Fruit fly (Drosophila melanogaster): ENCODE data around the gene CG7290.

Gene CG7290

dm6 chr3L:20195875-20196274 lies 10.0 kb downstream of the CG7290 start (continued):
- TF ChIP-seq CG15696 (tag; optimal IDR thresholded peaks at IDR 0.05) (peak; percentile 1), fru (optimal IDR thresholded peaks at IDR 0.05) (no peak), HmgZ (tag; optimal IDR thresholded peaks at IDR 0.05) (no peak), usp (GFP tag; optimal IDR thresholded peaks at IDR 0.05) (no peak), CG42726 (GFP tag; IDR thresholded peaks at IDR 0.05; ENCODE audit: partially characterized antibody) (no peak), CG34376 (GFP tag; optimal IDR thresholded peaks at IDR 0.05) (no peak), btn (GFP tag; optimal IDR thresholded peaks at IDR 0.05) (peak; percentile 43), CG14860 (GFP tag; IDR thresholded peaks at IDR 0.05; ENCODE audit: partially characterized antibody) (no peak), maf-S (GFP tag; optimal IDR thresholded peaks at IDR 0.05) (peak; percentile 21), CG4328 (GFP tag; optimal IDR thresholded peaks at IDR 0.05) (no peak), amos (GFP tag; IDR thresholded peaks at IDR 0.05; ENCODE audit: partially characterized antibody) (no peak), Doc2 (GFP tag; IDR thresholded peaks at IDR 0.05) (no peak), Med (GFP tag) (peak; percentile 87), CG2116 (GFP tag; optimal IDR thresholded peaks at IDR 0.05) (peak; percentile 11), Adf1 (GFP tag; IDR thresholded peaks at IDR 0.05) (no peak), insv (GFP tag; optimal IDR thresholded peaks at IDR 0.05) (no peak), zf30C (GFP tag; optimal IDR thresholded peaks at IDR 0.05) (no peak), CG15073 (GFP tag; optimal IDR thresholded peaks at IDR 0.05) (no peak), Sin3A (optimal IDR thresholded peaks at IDR 0.05) (no peak), gsb (GFP tag; IDR thresholded peaks at IDR 0.05) (no peak), CG8089 (GFP tag; optimal IDR thresholded peaks at IDR 0.05) (peak; percentile 42), cg (GFP tag; optimal IDR thresholded peaks at IDR 0.05) (no peak), nmo (GFP tag; optimal IDR thresholded peaks at IDR 0.05) (peak; percentile 70), ranshi (GFP tag; IDR thresholded peaks at IDR 0.05) (peak; percentile 52), CG12744 (GFP tag; optimal IDR thresholded peaks at IDR 0.05) (no peak), CG3163 (GFP tag; optimal IDR thresholded peaks at IDR 0.05) (peak; percentile 23), CG11695 (GFP tag; IDR thresholded peaks at IDR 0.05) (0 out of 3 replicates have a peak, but pooled peaks have one; percentile 7), CG11723 (GFP tag; optimal IDR thresholded peaks at IDR 0.05) (no peak), psq (GFP tag; optimal IDR thresholded peaks at IDR 0.05) (no peak), Hr78 (GFP tag; optimal IDR thresholded peaks at IDR 0.05) (peak in 1 of 2 experiments; percentile 56), B-H2 (GFP tag; optimal IDR thresholded peaks at IDR 0.05) (no peak), tup (GFP tag; optimal IDR thresholded peaks at IDR 0.05) (no peak), ash1 (GFP tag; optimal IDR thresholded peaks at IDR 0.05) (no peak), nerfin-1 (tag; optimal IDR thresholded peaks at IDR 0.05) (no peak), MBD-R2 (GFP tag; IDR thresholded peaks at IDR 0.05) (0 out of 2 replicates have a peak, but pooled peaks have one; percentile 14), ase (GFP tag; IDR thresholded peaks at IDR 0.05) (peak; percentile 76), CG7963 (GFP tag; IDR thresholded peaks at IDR 0.05; ENCODE audit: partially characterized antibody) (no peak), CG7357 (GFP tag; IDR thresholded peaks at IDR 0.05) (peak; percentile 56; the same call in 2 of the 3 replicates), eyg (GFP tag; optimal IDR thresholded peaks at IDR 0.05) (no peak), Taf1 (GFP tag; IDR thresholded peaks at IDR 0.05) (no peak), Oaz (GFP tag; IDR thresholded peaks at IDR 0.05) (no peak), CG2875 (GFP tag; optimal IDR thresholded peaks at IDR 0.05) (no peak), CG6813 (GFP tag; optimal IDR thresholded peaks at IDR 0.05) (peak; percentile 53), CG18599 (GFP tag; optimal IDR thresholded peaks at IDR 0.05) (peak; percentile 25), CG13287 (GFP tag; IDR thresholded peaks at IDR 0.05; ENCODE audit: partially characterized antibody) (no peak), chif (GFP tag; optimal IDR thresholded peaks at IDR 0.05) (peak; percentile 16 to 65), Fer3 (tag; optimal IDR thresholded peaks at IDR 0.05) (peak; percentile 19), ewg (GFP tag; optimal IDR thresholded peaks at IDR 0.05) (peak; percentile 35), Sox100B (GFP tag; optimal IDR thresholded peaks at IDR 0.05) (peak; percentile 59), dysf (GFP tag; IDR thresholded peaks at IDR 0.05) (peak; percentile 75), cas (GFP tag; IDR thresholded peaks at IDR 0.05) (no peak)

All from whole organism, embryonic.